Worm (Caenorhabditis elegans) whole organism, late embryonic: ENCODE results near the gene T03G6.3.

Source experiments
- C08G9.2 ChIP-seq: sonication (generic microtip); optimal IDR thresholded peaks from 2 replicates; lab custom pipeline; 2016; ENCODE audit warnings: mild to moderate bottlenecking, missing genetic modification characterization, moderate library complexity, missing compliant biosample characterization
- K02D7.2 ChIP-seq: sonication (generic microtip); optimal IDR thresholded peaks from 2 replicates; lab custom pipeline; 2017; ENCODE audit warnings: mild to moderate bottlenecking, missing genetic modification characterization, missing compliant biosample characterization
- K09A11.1 ChIP-seq: sonication (generic microtip); optimal IDR thresholded peaks from 2 replicates; lab custom pipeline; 2017; ENCODE audit warnings: antibody characterized with exemption, mild to moderate bottlenecking, missing genetic modification characterization, missing compliant biosample characterization; ENCODE audit not compliant: insufficient read depth
- ahr-1 ChIP-seq: sonication (generic microtip); optimal IDR thresholded peaks from 2 replicates; lab custom pipeline; 2016; ENCODE audit warnings: missing genetic modification characterization, missing compliant biosample characterization
- ceh-19 ChIP-seq: fragments of 200-800 bp; sonication (Bioruptor generic); optimal IDR thresholded peaks from 2 replicates; lab custom pipeline; 2018; ENCODE audit warnings: mild to moderate bottlenecking, missing genetic modification characterization, missing compliant biosample characterization
- ceh-2 ChIP-seq: sonication (generic microtip); optimal IDR thresholded peaks from 2 replicates; lab custom pipeline; 2016; ENCODE audit warnings: missing genotype, missing genetic modification characterization, missing compliant biosample characterization
- ceh-22 ChIP-seq: sonication (generic microtip); optimal IDR thresholded peaks from 2 replicates; lab custom pipeline; 2017; ENCODE audit warnings: missing biosample characterization, missing genetic modification characterization
- ceh-24 ChIP-seq: sonication (generic microtip); optimal IDR thresholded peaks from 2 replicates; lab custom pipeline; 2016; ENCODE audit warnings: mild to moderate bottlenecking, missing genetic modification characterization, missing compliant biosample characterization
- ceh-31 ChIP-seq: sonication (generic microtip); optimal IDR thresholded peaks from 2 replicates; lab custom pipeline; 2016; ENCODE audit warnings: missing genetic modification characterization, missing compliant biosample characterization
- ceh-48 ChIP-seq: sonication (generic microtip); optimal IDR thresholded peaks from 2 replicates; lab custom pipeline; 2016; ENCODE audit warnings: missing genetic modification characterization, inconsistent platforms, missing compliant biosample characterization
- ceh-6 ChIP-seq: fragments of 200-800 bp; sonication (Bioruptor generic); optimal IDR thresholded peaks from 2 replicates; lab custom pipeline; 2018; ENCODE audit warnings: mild to moderate bottlenecking, missing genetic modification characterization, missing compliant biosample characterization
- che-1 ChIP-seq: sonication (generic microtip); optimal IDR thresholded peaks from 2 replicates; lab custom pipeline; 2016; ENCODE audit warnings: mild to moderate bottlenecking, missing genetic modification characterization, missing compliant biosample characterization
- dve-1 ChIP-seq: sonication (generic microtip); optimal IDR thresholded peaks from 2 replicates; lab custom pipeline; 2017; ENCODE audit warnings: antibody characterized with exemption, mild to moderate bottlenecking, missing genetic modification characterization, missing compliant biosample characterization
- ets-4 ChIP-seq: sonication (generic microtip); optimal IDR thresholded peaks from 2 replicates; lab custom pipeline; 2016; ENCODE audit warnings: missing genetic modification characterization, missing compliant biosample characterization
- fkh-10 ChIP-seq: fragments of 150-350 bp; optimal IDR thresholded peaks from 2 replicates; lab custom pipeline; 2014; ENCODE audit warnings: missing biosample characterization, missing genetic modification reagents, missing genetic modification characterization
- hlh-15 ChIP-seq: sonication (generic microtip); optimal IDR thresholded peaks from 2 replicates; lab custom pipeline; 2016; ENCODE audit warnings: missing genetic modification characterization, missing compliant biosample characterization
- hlh-30 ChIP-seq: sonication (generic microtip); optimal IDR thresholded peaks from 2 replicates; lab custom pipeline; 2017; ENCODE audit warnings: antibody characterized with exemption, missing genetic modification characterization, missing compliant biosample characterization; ENCODE audit not compliant: insufficient read depth
- hlh-6 ChIP-seq: sonication (generic microtip); optimal IDR thresholded peaks from 2 replicates; lab custom pipeline; 2016; ENCODE audit warnings: missing genotype, missing genetic modification characterization, missing compliant biosample characterization
- lin-11 ChIP-seq: fragments of 200-800 bp; sonication (Bioruptor generic); optimal IDR thresholded peaks from 2 replicates; lab custom pipeline; 2018; ENCODE audit warnings: mild to moderate bottlenecking, missing genetic modification characterization, missing compliant biosample characterization
- nfya-1 ChIP-seq: sonication (generic microtip); optimal IDR thresholded peaks from 2 replicates; lab custom pipeline; 2017; ENCODE audit warnings: missing genetic modification characterization, mild to moderate bottlenecking, missing compliant biosample characterization, antibody characterized with exemption, moderate library complexity
- nhr-11 ChIP-seq: fragments of 150-350 bp; optimal IDR thresholded peaks from 2 replicates; lab custom pipeline; 2014; ENCODE audit warnings: missing biosample characterization, missing genetic modification characterization
- nhr-232 ChIP-seq: sonication (generic microtip); optimal IDR thresholded peaks from 2 replicates; lab custom pipeline; 2016; ENCODE audit warnings: missing genetic modification characterization, missing compliant biosample characterization
- odd-2 ChIP-seq: sonication (generic microtip); optimal IDR thresholded peaks from 2 replicates; lab custom pipeline; 2017; ENCODE audit warnings: antibody characterized with exemption, mild to moderate bottlenecking, missing genetic modification characterization, missing compliant biosample characterization
- pag-3 ChIP-seq: sonication (generic microtip); optimal IDR thresholded peaks from 2 replicates; lab custom pipeline; 2016; ENCODE audit warnings: missing compliant biosample characterization, missing genetic modification characterization, borderline replicate concordance
- pha-2 ChIP-seq: sonication (generic microtip); optimal IDR thresholded peaks from 2 replicates; lab custom pipeline; 2017; ENCODE audit warnings: mild to moderate bottlenecking, missing genetic modification characterization, missing compliant biosample characterization
- pha-4 ChIP-seq: fragments of 150-350 bp; optimal IDR thresholded peaks from 2 replicates; lab custom pipeline; 2018; ENCODE audit warnings: missing biosample characterization, missing genetic modification reagents, missing genetic modification characterization
- pqm-1 ChIP-seq: sonication (generic microtip); optimal IDR thresholded peaks from 2 replicates; lab custom pipeline; 2016; ENCODE audit warnings: missing genetic modification characterization, missing compliant biosample characterization
- pros-1 ChIP-seq: fragments of 150-350 bp; optimal IDR thresholded peaks from 2 replicates; lab custom pipeline; 2014; ENCODE audit warnings: missing biosample characterization, missing genetic modification reagents, missing genetic modification characterization
- ref-2 ChIP-seq: sonication (generic microtip); optimal IDR thresholded peaks from 2 replicates; lab custom pipeline; 2016; ENCODE audit warnings: missing genetic modification characterization, missing compliant biosample characterization
- rnt-1 ChIP-seq: sonication (generic microtip); optimal IDR thresholded peaks from 2 replicates; lab custom pipeline; 2016; ENCODE audit warnings: missing genetic modification characterization, missing compliant biosample characterization
- sdc-2 ChIP-seq: sonication (generic microtip); optimal IDR thresholded peaks from 2 replicates; lab custom pipeline; 2016; ENCODE audit warnings: missing genotype, missing genetic modification characterization, missing compliant biosample characterization
- sox-2 ChIP-seq: fragments of 200-800 bp; sonication (Bioruptor generic); IDR thresholded peaks from 2 replicates; pipeline ENCODE4 v1.3.6; 2022; ENCODE audit warnings: missing genetic modification reagents, missing genetic modification characterization, missing compliant biosample characterization
- sox-4 ChIP-seq: sonication (generic microtip); optimal IDR thresholded peaks from 2 replicates; lab custom pipeline; 2017; ENCODE audit warnings: mild to moderate bottlenecking, missing genetic modification characterization, inconsistent platforms, missing compliant biosample characterization
- syd-9 ChIP-seq: sonication (generic microtip); optimal IDR thresholded peaks from 2 replicates; lab custom pipeline; 2016; ENCODE audit warnings: mild to moderate bottlenecking, missing genetic modification characterization, moderate library complexity, missing compliant biosample characterization
- tbx-2 ChIP-seq: sonication (generic microtip); optimal IDR thresholded peaks from 2 replicates; lab custom pipeline; 2016; ENCODE audit warnings: missing genetic modification characterization, missing compliant biosample characterization
- tbx-7 ChIP-seq: sonication (generic microtip); optimal IDR thresholded peaks from 2 replicates; lab custom pipeline; 2016; ENCODE audit warnings: missing genotype, missing genetic modification characterization, missing compliant biosample characterization
- ttx-3 ChIP-seq: sonication (generic microtip); optimal IDR thresholded peaks from 2 replicates; lab custom pipeline; 2016; ENCODE audit warnings: missing genetic modification reagents, missing genetic modification characterization, missing compliant biosample characterization
- unc-3 ChIP-seq, 2 experiments: fragments of 200-800 bp in 1 of 2; sonication (Bioruptor generic) in 1 of 2; sonication (generic microtip) in 1 of 2; conservative IDR thresholded peaks in 1 of 2; optimal IDR thresholded peaks in 1 of 2; 2 replicates each; pipeline versions ENCODE4 v1.3.6 to Lab custom; 2016 to 2022; ENCODE audit warnings: missing compliant biosample characterization in 2 of 2, missing genetic modification characterization in 2 of 2, missing genetic modification reagents in 1 of 2
- unc-86 ChIP-seq: sonication (generic microtip); optimal IDR thresholded peaks from 2 replicates; lab custom pipeline; 2016; ENCODE audit warnings: missing genetic modification characterization, missing compliant biosample characterization
- zip-5 ChIP-seq: sonication (generic microtip); optimal IDR thresholded peaks from 2 replicates; lab custom pipeline; 2016; ENCODE audit warnings: missing genetic modification characterization, missing compliant biosample characterization
- ztf-16 ChIP-seq: sonication (generic microtip); optimal IDR thresholded peaks from 2 replicates; lab custom pipeline; 2017; ENCODE audit warnings: missing genetic modification characterization, missing compliant biosample characterization

Gene T03G6.3

ce11 chrX:2588012-2588411, 27.5 kb downstream of the T03G6.3 start:
- TF ChIP-seq ceh-48 (tag; lab: Kevin White, UChicago), result no peak
- no peak for TF ChIP-seq ceh-19
- no peak for TF ChIP-seq pros-1 (tag; lab: Kevin White, UChicago)
- no peak for TF ChIP-seq hlh-6 (tag; lab: Kevin White, UChicago)
- no peak for TF ChIP-seq C08G9.2 (tag; lab: Kevin White, UChicago)
- TF ChIP-seq nhr-11 (tag; lab: Kevin White, UChicago), result no peak
- TF ChIP-seq, all 69 proteins: peak for 0

- TF ChIP-seq ttx-3 (tag; lab: Kevin White, UChicago) (no peak), ceh-19 (no peak), nfya-1 (tag; lab: Kevin White, UChicago) (no peak), rnt-1 (no peak), tbx-2 (tag; lab: Kevin White, UChicago) (no peak), sox-2 (GFP tag; lab: Robert Waterston, UW) (no peak), ztf-16 (tag; lab: Kevin White, UChicago) (no peak), pag-3 (tag; lab: Kevin White, UChicago) (no peak), syd-9 (no peak), unc-3 (GFP tag; conservative IDR thresholded peaks at IDR 0.05; lab: Robert Waterston, UW) (no peak), unc-3 (tag; optimal IDR thresholded peaks at IDR 0.05; lab: Kevin White, UChicago) (no peak), pha-4 (tag; lab: Kevin White, UChicago) (no peak), ceh-31 (tag; lab: Kevin White, UChicago) (no peak), ceh-2 (tag; lab: Kevin White, UChicago) (no peak), K09A11.1 (tag; lab: Kevin White, UChicago) (no peak), tbx-7 (tag; lab: Kevin White, UChicago) (no peak), pros-1 (tag; lab: Kevin White, UChicago) (no peak), ref-2 (no peak), pqm-1 (tag; lab: Kevin White, UChicago) (no peak), ahr-1 (tag; lab: Kevin White, UChicago) (no peak), sox-4 (no peak)
Measured at ce11 chrX:2585655-2586054, 29.9 kb downstream of the T03G6.3 start, which contains the start of gene H01M10.2. Gene H01M10.2, minus strand, starts transcription at chrX:2585755.

- TF ChIP-seq ceh-31 (tag; lab: Kevin White, UChicago) (peak; percentile 15), ref-2 (no peak), pha-2 (tag; lab: Kevin White, UChicago) (no peak), sox-2 (GFP tag; lab: Robert Waterston, UW) (no peak), hlh-30 (tag; lab: Kevin White, UChicago) (peak; percentile 63), ceh-6 (GFP tag; lab: Kevin White, UChicago) (no peak), odd-2 (tag; lab: Kevin White, UChicago) (no peak), syd-9 (no peak), hlh-15 (tag; lab: Kevin White, UChicago) (no peak), nhr-232 (tag; lab: Kevin White, UChicago) (no peak), rnt-1 (no peak), tbx-2 (tag; lab: Kevin White, UChicago) (peak; percentile 16), unc-3 (GFP tag; conservative IDR thresholded peaks at IDR 0.05; lab: Robert Waterston, UW) (no peak), unc-3 (tag; optimal IDR thresholded peaks at IDR 0.05; lab: Kevin White, UChicago) (no peak), ahr-1 (tag; lab: Kevin White, UChicago) (no peak), K02D7.2 (tag; lab: Kevin White, UChicago) (no peak), ttx-3 (tag; lab: Kevin White, UChicago) (no peak)
Measured at ce11 chrX:2583135-2583683, 32.3 kb downstream of the T03G6.3 start.

ce11 chrX:2581828-2582589, 33.5 kb downstream of the T03G6.3 start:
- TF ChIP-seq ets-4 (tag; lab: Kevin White, UChicago), result no peak
- TF ChIP-seq ceh-24, result no peak
- no peak for TF ChIP-seq dve-1
- TF ChIP-seq nhr-232 (tag; lab: Kevin White, UChicago), result no peak
- no peak for TF ChIP-seq che-1 (tag; lab: Kevin White, UChicago)
- no peak for TF ChIP-seq sdc-2
- no peak for TF ChIP-seq ceh-22
- TF ChIP-seq zip-5 (tag; lab: Kevin White, UChicago), result no peak
- no peak for TF ChIP-seq syd-9
- no peak for TF ChIP-seq lin-11 (tag; lab: Kevin White, UChicago)
- TF ChIP-seq hlh-30 (tag; lab: Kevin White, UChicago), result no peak
- no peak for TF ChIP-seq unc-86 (tag; lab: Kevin White, UChicago)
- no peak for TF ChIP-seq fkh-10 (GFP tag; lab: Kevin White, UChicago)
